Fruit fly (Drosophila melanogaster) whole organism, prepupa: ENCODE measurements around the gene CG7201.
A peak's percentile ranks its signal among the peaks of the same experiment; 100 is the strongest.

ENCODE experiments used
- Blimp-1 ChIP-seq: fragments of 200-800 bp; sonication (Bioruptor generic); optimal IDR thresholded peaks from 3 replicates; lab custom pipeline; 2017; ENCODE audit warnings: missing biosample characterization, missing genetic modification characterization, mild to moderate bottlenecking, moderate library complexity, missing genetic modification reagents
- CG10631 ChIP-seq: fragments of 200-800 bp; sonication (Bioruptor generic); optimal IDR thresholded peaks from 2 replicates; lab custom pipeline; 2016; ENCODE audit warnings: missing biosample characterization, missing genetic modification characterization
- CG10669 ChIP-seq: fragments of 200-800 bp; sonication (Bioruptor generic); optimal IDR thresholded peaks from 3 replicates; lab custom pipeline; 2018; ENCODE audit warnings: missing biosample characterization, mild to moderate bottlenecking, missing genetic modification characterization, moderate library complexity
- CG11294 ChIP-seq: fragments of 200-800 bp; sonication (Bioruptor generic); IDR thresholded peaks from 2 replicates; pipeline ENCODE4 v1.3.6; 2022; ENCODE audit warnings: missing biosample characterization, missing genetic modification characterization
- CG11762 ChIP-seq: fragments of 200-800 bp; sonication (Bioruptor generic); optimal IDR thresholded peaks from 3 replicates; lab custom pipeline; 2016; ENCODE audit warnings: missing biosample characterization, missing genetic modification characterization; ENCODE audit not compliant: insufficient read depth
- CG11902 ChIP-seq: fragments of 200-800 bp; sonication (Bioruptor generic); optimal IDR thresholded peaks from 3 replicates; lab custom pipeline; 2016; ENCODE audit warnings: missing biosample characterization, missing genetic modification characterization
- CG15336 ChIP-seq: fragments of 200-800 bp; sonication (Bioruptor generic); IDR thresholded peaks from 2 replicates; pipeline ENCODE4 v1.3.6; 2022; ENCODE audit warnings: missing biosample characterization, missing genetic modification characterization
- CG1621 ChIP-seq: fragments of 200-800 bp; sonication (Bioruptor generic); optimal IDR thresholded peaks from 3 replicates; lab custom pipeline; 2018; ENCODE audit warnings: missing biosample characterization, mild to moderate bottlenecking, missing genetic modification characterization
- CG3032 ChIP-seq: fragments of 200-800 bp; optimal IDR thresholded peaks from 2 replicates; lab custom pipeline; 2019; ENCODE audit warnings: missing biosample characterization, mild to moderate bottlenecking, missing genetic modification characterization, moderate library complexity
- CG31627 ChIP-seq: fragments of 200-800 bp; sonication (Bioruptor generic); optimal IDR thresholded peaks from 3 replicates; lab custom pipeline; 2016; ENCODE audit warnings: missing biosample characterization, missing genetic modification characterization
- CG32006 ChIP-seq: fragments of 200-800 bp; sonication (Bioruptor generic); optimal IDR thresholded peaks from 3 replicates; lab custom pipeline; 2017; ENCODE audit warnings: missing biosample characterization, mild to moderate bottlenecking, missing genetic modification characterization
- CG3919 ChIP-seq: fragments of 200-800 bp; sonication (Bioruptor generic); optimal IDR thresholded peaks from 3 replicates; lab custom pipeline; 2016; ENCODE audit warnings: missing biosample characterization, missing genetic modification characterization
- CG4318 ChIP-seq: fragments of 200-800 bp; sonication (Bioruptor generic); optimal IDR thresholded peaks from 3 replicates; lab custom pipeline; 2017; ENCODE audit warnings: missing biosample characterization, mild to moderate bottlenecking, missing genetic modification characterization
- CG6276 ChIP-seq: fragments of 200-800 bp; sonication (Bioruptor generic); optimal IDR thresholded peaks from 2 replicates; lab custom pipeline; 2017; ENCODE audit warnings: missing biosample characterization, mild to moderate bottlenecking, missing genetic modification characterization
- CG6854 ChIP-seq: fragments of 200-800 bp; sonication (Bioruptor generic); optimal IDR thresholded peaks from 2 replicates; lab custom pipeline; 2017; ENCODE audit warnings: missing biosample characterization, mild to moderate bottlenecking, missing genetic modification characterization
- CG7368 ChIP-seq: fragments of 200-800 bp; sonication (Bioruptor generic); optimal IDR thresholded peaks from 3 replicates; lab custom pipeline; 2016; ENCODE audit warnings: missing biosample characterization, missing genetic modification characterization
- CG8119 ChIP-seq: fragments of 200-800 bp; sonication (Bioruptor generic); IDR thresholded peaks from 3 replicates; pipeline ENCODE4 v1.3.6; 2022; ENCODE audit warnings: missing biosample characterization, missing genetic modification characterization
- CG8319 ChIP-seq: fragments of 200-800 bp; sonication (Bioruptor generic); optimal IDR thresholded peaks from 3 replicates; lab custom pipeline; 2016; ENCODE audit warnings: missing biosample characterization, missing genetic modification characterization
- CG8632 ChIP-seq: fragments of 200-800 bp; sonication (Bioruptor generic); optimal IDR thresholded peaks from 3 replicates; lab custom pipeline; 2016; ENCODE audit warnings: missing biosample characterization, missing genetic modification characterization
- CG9139 ChIP-seq: fragments of 200-800 bp; sonication (Bioruptor generic); optimal IDR thresholded peaks from 3 replicates; lab custom pipeline; 2017; ENCODE audit warnings: missing biosample characterization, mild to moderate bottlenecking, missing genetic modification characterization
- Eip75B ChIP-seq: fragments of 200-800 bp; sonication (Bioruptor generic); optimal IDR thresholded peaks from 3 replicates; lab custom pipeline; 2016; ENCODE audit warnings: missing biosample characterization, missing genetic modification characterization
- Eip78C ChIP-seq: fragments of 200-800 bp; sonication (Bioruptor generic); peaks from one replicate; lab custom pipeline; 2016; ENCODE audit warnings: missing biosample characterization, missing genetic modification characterization
- Ets21C ChIP-seq: fragments of 200-800 bp; sonication (Bioruptor generic); optimal IDR thresholded peaks from 3 replicates; lab custom pipeline; 2016; ENCODE audit warnings: missing biosample characterization, missing genetic modification characterization
- Ets96B ChIP-seq: fragments of 200-800 bp; optimal IDR thresholded peaks from 2 replicates; lab custom pipeline; 2019; ENCODE audit warnings: missing biosample characterization, mild to moderate bottlenecking, missing genetic modification characterization, moderate library complexity
- Gug ChIP-seq: fragments of 200-800 bp; sonication (Bioruptor generic); IDR thresholded peaks from 2 replicates; pipeline ENCODE4 v1.3.6; 2022; ENCODE audit warnings: missing biosample characterization, missing genetic modification characterization
- Hr38 ChIP-seq: sonication (Bioruptor generic); optimal IDR thresholded peaks from 2 replicates; lab custom pipeline; 2016; ENCODE audit warnings: missing biosample characterization, missing genetic modification characterization
- Hr4 ChIP-seq: fragments of 200-800 bp; sonication (Bioruptor generic); optimal IDR thresholded peaks from 3 replicates; lab custom pipeline; 2016; ENCODE audit warnings: missing biosample characterization, missing genetic modification characterization
- Lpt ChIP-seq: fragments of 200-800 bp; sonication (Bioruptor generic); optimal IDR thresholded peaks from 3 replicates; lab custom pipeline; 2016; ENCODE audit warnings: missing biosample characterization, missing genetic modification characterization
- OdsH ChIP-seq: fragments of 200-800 bp; sonication (Bioruptor generic); optimal IDR thresholded peaks from 3 replicates; lab custom pipeline; 2016; ENCODE audit warnings: missing biosample characterization, missing genetic modification characterization
- Smox ChIP-seq: fragments of 200-800 bp; sonication (Bioruptor generic); optimal IDR thresholded peaks from 3 replicates; lab custom pipeline; 2016; ENCODE audit warnings: missing biosample characterization, missing genetic modification characterization
- Sox102F ChIP-seq: fragments of 200-800 bp; sonication (Bioruptor generic); optimal IDR thresholded peaks from 2 replicates; lab custom pipeline; 2016; ENCODE audit warnings: missing biosample characterization, mild to moderate bottlenecking, missing genetic modification characterization
- Sox14 ChIP-seq: fragments of 200-800 bp; sonication (Bioruptor generic); optimal IDR thresholded peaks from 3 replicates; lab custom pipeline; 2016; ENCODE audit warnings: missing biosample characterization, missing genetic modification characterization
- Sox15 ChIP-seq: fragments of 200-800 bp; sonication (Bioruptor generic); optimal IDR thresholded peaks from 3 replicates; lab custom pipeline; 2016; ENCODE audit warnings: missing biosample characterization, missing genetic modification characterization
- acj6 ChIP-seq: fragments of 200-800 bp; sonication (Bioruptor generic); optimal IDR thresholded peaks from 3 replicates; lab custom pipeline; 2016; ENCODE audit warnings: missing biosample characterization, missing genetic modification characterization
- cyc ChIP-seq: fragments of 200-800 bp; sonication (Bioruptor generic); optimal IDR thresholded peaks from 3 replicates; lab custom pipeline; 2016; ENCODE audit warnings: missing biosample characterization, missing genetic modification characterization
- dsx ChIP-seq: fragments of 200-800 bp; optimal IDR thresholded peaks from 3 replicates; lab custom pipeline; 2019; ENCODE audit warnings: missing biosample characterization, mild to moderate bottlenecking, missing genetic modification characterization, moderate library complexity; ENCODE audit not compliant: poor library complexity, severe bottlenecking
- eg ChIP-seq: fragments of 200-800 bp; sonication (Bioruptor generic); IDR thresholded peaks from 3 replicates; pipeline ENCODE4 v1.3.6; 2022; ENCODE audit warnings: missing biosample characterization, missing genetic modification characterization
- fd85E ChIP-seq: fragments of 200-800 bp; sonication (Bioruptor generic); optimal IDR thresholded peaks from 3 replicates; lab custom pipeline; 2016; ENCODE audit warnings: missing biosample characterization, missing genetic modification characterization
- net ChIP-seq: fragments of 200-800 bp; sonication (Bioruptor generic); optimal IDR thresholded peaks from 3 replicates; lab custom pipeline; 2016; ENCODE audit warnings: missing biosample characterization, missing genetic modification characterization
- pdm3 ChIP-seq: fragments of 200-800 bp; sonication (Bioruptor generic); optimal IDR thresholded peaks from 3 replicates; lab custom pipeline; 2016; ENCODE audit warnings: missing biosample characterization, missing genetic modification characterization
- salr ChIP-seq, 2 experiments: fragments of 200-800 bp; sonication (Bioruptor generic); optimal IDR thresholded peaks; 3 replicates each; lab custom pipeline; 2016 to 2018; ENCODE audit warnings: missing biosample characterization in 2 of 2, missing genetic modification characterization in 2 of 2, mild to moderate bottlenecking in 1 of 2
- spab ChIP-seq: fragments of 200-800 bp; sonication (Bioruptor generic); optimal IDR thresholded peaks from 2 replicates; lab custom pipeline; 2017; ENCODE audit warnings: missing biosample characterization, mild to moderate bottlenecking, missing genetic modification characterization, missing genetic modification reagents
- svp ChIP-seq: fragments of 200-800 bp; sonication (Bioruptor generic); peaks from one replicate; lab custom pipeline; 2016; ENCODE audit warnings: missing biosample characterization, missing genetic modification characterization
- topi ChIP-seq: fragments of 200-800 bp; sonication (Bioruptor generic); optimal IDR thresholded peaks from 3 replicates; lab custom pipeline; 2016; ENCODE audit warnings: missing biosample characterization, missing genetic modification characterization
- vri ChIP-seq: fragments of 200-800 bp; sonication (Bioruptor generic); optimal IDR thresholded peaks from 3 replicates; lab custom pipeline; 2016; ENCODE audit warnings: missing biosample characterization, mild to moderate bottlenecking, missing genetic modification characterization

The CG7201 gene

dm6 chr3L:8299224-8300130 lies 4.3 kb upstream of the CG7201 start, which contains the start of the genes Arl5 and CG13671 (continued):
- TF ChIP-seq CG11294 (GFP tag; lab: Robert Waterston, UW): 0 out of 2 replicates have a peak, but pooled peaks have one; percentile 48
- peak; percentile 67 for TF ChIP-seq CG11902
- TF ChIP-seq CG6854: no peak
- peak; percentile 54; the same call in 1 of the 2 replicates for TF ChIP-seq CG15336 (GFP tag; lab: Robert Waterston, UW)
- peak; percentile 87 for TF ChIP-seq CG10631 (GFP tag; lab: Kevin White, UChicago)
- peak; percentile 86 for TF ChIP-seq OdsH
- TF ChIP-seq net: peak; percentile 65
- TF ChIP-seq cyc (GFP tag; lab: Kevin White, UChicago): peak; percentile 72
- no peak for TF ChIP-seq Eip75B (GFP tag; lab: Kevin White, UChicago)
- TF ChIP-seq CG8632: peak; percentile 65
- TF ChIP-seq fd85E: no peak
- peak; percentile 70 for TF ChIP-seq Gug (GFP tag; lab: Robert Waterston, UW)
- peak; percentile 73 for TF ChIP-seq CG8319 (GFP tag; lab: Kevin White, UChicago)
- TF ChIP-seq CG8119 (GFP tag; lab: Robert Waterston, UW): peak; percentile 59; the same call in 2 of the 3 replicates
- TF ChIP-seq CG3032: peak; percentile 51
- TF ChIP-seq CG31627: peak; percentile 75
- TF ChIP-seq acj6 (GFP tag; lab: Kevin White, UChicago): peak; percentile 79
- no peak for TF ChIP-seq CG7368
- peak; percentile 69 for TF ChIP-seq Hr4
- no peak for TF ChIP-seq CG9139 (GFP tag; lab: Kevin White, UChicago)
- TF ChIP-seq Smox (GFP tag; lab: Kevin White, UChicago): no peak
- no peak for TF ChIP-seq CG6276 (GFP tag; lab: Kevin White, UChicago)
- peak; percentile 64 for TF ChIP-seq Sox14 (GFP tag; lab: Kevin White, UChicago)
- TF ChIP-seq CG10669 (GFP tag; lab: Kevin White, UChicago): no peak
- peak; percentile 79 for TF ChIP-seq topi (GFP tag; lab: Kevin White, UChicago)
- TF ChIP-seq Sox102F (GFP tag; lab: Kevin White, UChicago): no peak
- peak; percentile 59 for TF ChIP-seq vri (GFP tag; lab: Kevin White, UChicago)
- TF ChIP-seq Eip78C (GFP tag; lab: Kevin White, UChicago): peak; percentile 91
- TF ChIP-seq dsx (GFP tag; lab: Kevin White, UChicago): peak; percentile 44
- TF ChIP-seq salr (GFP tag; optimal IDR thresholded peaks at IDR 0.05; lab: Kevin White, UChicago): peak in 1 of 2 experiments; percentile 71
- TF ChIP-seq, all 60 proteins: peak for 38

- TF ChIP-seq Smox (GFP tag; lab: Kevin White, UChicago) (no peak), CG32006 (no peak)
These were observed 2.4 kb upstream of the CG7201 start for dm6 chr3L:8297488-8297887.

dm6 chr3L:8296941-8297340 lies 1.8 kb upstream of the CG7201 start, which contains the start of gene Rab19:
Gene Rab19 (plus strand): TSS chr3L:8297018.
- TF ChIP-seq CG7368 (no peak), CG11762 (no peak), Ets96B (tag; lab: Kevin White, UChicago) (no peak), svp (peak; percentile 92), CG6854 (no peak), Sox14 (GFP tag; lab: Kevin White, UChicago) (no peak), CG8119 (GFP tag; lab: Robert Waterston, UW) (no peak), eg (GFP tag; lab: Robert Waterston, UW) (no peak), Blimp-1 (GFP tag; lab: Kevin White, UChicago) (peak; percentile 60), CG11902 (no peak), dsx (GFP tag; lab: Kevin White, UChicago) (peak; percentile 69), CG4318 (no peak), spab (GFP tag; lab: Kevin White, UChicago) (no peak), CG1621 (no peak), pdm3 (GFP tag; lab: Kevin White, UChicago) (no peak), acj6 (GFP tag; lab: Kevin White, UChicago) (no peak), vri (GFP tag; lab: Kevin White, UChicago) (no peak), Sox15 (GFP tag; lab: Kevin White, UChicago) (no peak), CG8632 (no peak), CG3919 (GFP tag; lab: Kevin White, UChicago) (no peak), Eip75B (GFP tag; lab: Kevin White, UChicago) (no peak), CG8319 (GFP tag; lab: Kevin White, UChicago) (no peak), Hr38 (GFP tag; lab: Kevin White, UChicago) (no peak), topi (GFP tag; lab: Kevin White, UChicago) (no peak), salr (GFP tag; optimal IDR thresholded peaks at IDR 0.05; lab: Kevin White, UChicago) (no peak), Eip78C (GFP tag; lab: Kevin White, UChicago) (peak; percentile 43), OdsH (no peak), Lpt (GFP tag; lab: Kevin White, UChicago) (no peak), Ets21C (no peak)
